Fruit fly (Drosophila melanogaster): ENCODE results near the gene dbr.
A peak's percentile ranks its signal among the peaks of the same experiment; 100 is the strongest.

DNA sequence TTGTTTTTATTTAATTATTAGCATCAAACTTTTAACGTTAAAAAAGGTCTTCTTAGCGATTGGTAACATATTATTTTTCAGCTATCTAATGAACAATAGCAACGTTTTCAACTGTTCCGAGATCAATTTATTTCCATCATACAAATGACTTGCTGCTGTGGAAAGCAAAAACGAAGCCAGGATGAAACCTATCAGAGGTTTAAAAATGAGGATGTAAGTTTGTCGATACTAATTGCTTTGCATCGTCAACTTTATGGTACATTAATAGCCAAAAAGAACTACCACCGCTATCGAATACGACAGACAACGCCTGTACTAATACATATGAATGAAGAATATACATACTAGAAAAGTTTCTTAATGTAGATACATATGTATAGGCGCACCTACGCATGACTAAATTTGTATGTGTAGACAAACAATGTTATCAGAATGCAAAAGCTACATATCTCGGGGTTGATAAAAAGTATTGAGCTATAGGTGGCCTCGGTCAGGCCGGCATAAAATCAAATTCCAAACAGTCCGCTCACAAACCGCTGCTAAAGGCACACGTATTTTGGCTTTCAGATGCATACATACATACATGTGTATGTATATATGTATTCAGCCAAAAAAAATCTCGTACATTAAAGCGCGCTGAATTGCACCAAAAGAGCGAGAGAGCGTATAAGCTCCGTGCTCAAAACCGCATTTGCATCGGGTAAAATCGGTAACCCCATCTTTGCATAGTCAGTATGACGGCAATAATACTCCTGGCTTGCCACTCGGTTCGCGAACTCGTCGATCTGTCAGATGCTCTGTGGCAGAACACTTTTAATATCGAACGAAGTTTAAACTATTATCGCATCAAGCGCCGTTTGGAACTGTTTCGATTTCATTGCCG, 5.8 kb downstream of the dbr start:
- peak; percentile 43 for TF ChIP-seq bab1 (GFP tag; optimal IDR thresholded peaks at IDR 0.05)
- TF ChIP-seq ovo (GFP tag; optimal IDR thresholded peaks at IDR 0.05), result no peak
- TF ChIP-seq CG5204 (GFP tag; optimal IDR thresholded peaks at IDR 0.05), result no peak

Data from whole organism, adult.